Fruit fly (Drosophila melanogaster): ENCODE data around the gene grp.

Gene grp

dm6 chr2L:16720707-16721700 lies 41.1 kb downstream of the grp start (continued):
- TF ChIP-seq Jarid2 (GFP tag; optimal IDR thresholded peaks at IDR 0.05) (peak; percentile 79), CG14050 (GFP tag; IDR thresholded peaks at IDR 0.05) (peak; percentile 93), ci (GFP tag; IDR thresholded peaks at IDR 0.05) (peak; percentile 97), CG12391 (tag; optimal IDR thresholded peaks at IDR 0.05) (peak; percentile 90), al (GFP tag; IDR thresholded peaks at IDR 0.05) (peak; percentile 81), slou (GFP tag; optimal IDR thresholded peaks at IDR 0.05) (peak; percentile 87), CG2678 (tag; optimal IDR thresholded peaks at IDR 0.05) (peak; percentile 95), CG7786 (GFP tag; optimal IDR thresholded peaks at IDR 0.05) (peak; percentile 51), Fer3 (tag; optimal IDR thresholded peaks at IDR 0.05) (peak; percentile 94), Ptx1 (GFP tag; IDR thresholded peaks at IDR 0.05) (peak; percentile 97), CG4360 (GFP tag; IDR thresholded peaks at IDR 0.05) (peak; percentile 84), CG11398 (GFP tag; optimal IDR thresholded peaks at IDR 0.05) (peak; percentile 40), eyg (GFP tag; optimal IDR thresholded peaks at IDR 0.05) (peak; percentile 16), Rfx (GFP tag; IDR thresholded peaks at IDR 0.05) (peak; percentile 94), CG42726 (GFP tag; IDR thresholded peaks at IDR 0.05; ENCODE audit: partially characterized antibody) (no peak), CG1602 (GFP tag; optimal IDR thresholded peaks at IDR 0.05) (peak; percentile 86), NFAT (GFP tag; IDR thresholded peaks at IDR 0.05) (peak; percentile 86), lola (GFP tag; optimal IDR thresholded peaks at IDR 0.05) (peak in 1 of 3 experiments; percentile 65), CG17385 (GFP tag; optimal IDR thresholded peaks at IDR 0.05) (peak; percentile 86), CG3163 (GFP tag; optimal IDR thresholded peaks at IDR 0.05) (no peak), CG14710 (tag; optimal IDR thresholded peaks at IDR 0.05) (peak; percentile 93), CG5180 (GFP tag; optimal IDR thresholded peaks at IDR 0.05) (peak; percentile 82), hbn (GFP tag; IDR thresholded peaks at IDR 0.05; ENCODE audit: partially characterized antibody) (no peak), E2f2 (GFP tag; IDR thresholded peaks at IDR 0.05) (peak; percentile 75), CG4282 (GFP tag; optimal IDR thresholded peaks at IDR 0.05) (peak; percentile 17), ttk (GFP tag; IDR thresholded peaks at IDR 0.05) (peak; percentile 94), kah (GFP tag; optimal IDR thresholded peaks at IDR 0.05) (peak; percentile 78), CG7556 (GFP tag; optimal IDR thresholded peaks at IDR 0.05) (peak; percentile 91), Oaz (GFP tag; IDR thresholded peaks at IDR 0.05) (peak; percentile 91), CG6689 (GFP tag; IDR thresholded peaks at IDR 0.05) (peak; percentile 96), CG33557 (GFP tag; optimal IDR thresholded peaks at IDR 0.05) (no peak), CG9727 (GFP tag; optimal IDR thresholded peaks at IDR 0.05) (peak; percentile 97), CG3407 (GFP tag; optimal IDR thresholded peaks at IDR 0.05) (peak; percentile 81), repo (GFP tag; optimal IDR thresholded peaks at IDR 0.05) (peak; percentile 49), CG11695 (GFP tag; IDR thresholded peaks at IDR 0.05) (peak; percentile 94), CG13296 (GFP tag; optimal IDR thresholded peaks at IDR 0.05) (peak; percentile 85), CG6654 (GFP tag; optimal IDR thresholded peaks at IDR 0.05) (peak; percentile 76), sug (tag; optimal IDR thresholded peaks at IDR 0.05) (peak; percentile 64), dati (GFP tag; IDR thresholded peaks at IDR 0.05) (peak; percentile 91), CG14441 (GFP tag; IDR thresholded peaks at IDR 0.05) (peak; percentile 97), sqz (GFP tag; optimal IDR thresholded peaks at IDR 0.05) (peak; percentile 68), Mes4 (GFP tag; optimal IDR thresholded peaks at IDR 0.05) (peak; percentile 53), CG6683 (GFP tag; optimal IDR thresholded peaks at IDR 0.05) (peak; percentile 82), Lim3 (GFP tag; IDR thresholded peaks at IDR 0.05) (peak; percentile 72), Adf1 (GFP tag; IDR thresholded peaks at IDR 0.05) (peak; percentile 67), Dip2 (GFP tag; IDR thresholded peaks at IDR 0.05) (peak; percentile 49; the same call in 1 of the 2 replicates), stwl (tag; optimal IDR thresholded peaks at IDR 0.05) (peak; percentile 22), CG1832 (GFP tag; optimal IDR thresholded peaks at IDR 0.05) (peak; percentile 1)
